In the genomic region with DNA sequence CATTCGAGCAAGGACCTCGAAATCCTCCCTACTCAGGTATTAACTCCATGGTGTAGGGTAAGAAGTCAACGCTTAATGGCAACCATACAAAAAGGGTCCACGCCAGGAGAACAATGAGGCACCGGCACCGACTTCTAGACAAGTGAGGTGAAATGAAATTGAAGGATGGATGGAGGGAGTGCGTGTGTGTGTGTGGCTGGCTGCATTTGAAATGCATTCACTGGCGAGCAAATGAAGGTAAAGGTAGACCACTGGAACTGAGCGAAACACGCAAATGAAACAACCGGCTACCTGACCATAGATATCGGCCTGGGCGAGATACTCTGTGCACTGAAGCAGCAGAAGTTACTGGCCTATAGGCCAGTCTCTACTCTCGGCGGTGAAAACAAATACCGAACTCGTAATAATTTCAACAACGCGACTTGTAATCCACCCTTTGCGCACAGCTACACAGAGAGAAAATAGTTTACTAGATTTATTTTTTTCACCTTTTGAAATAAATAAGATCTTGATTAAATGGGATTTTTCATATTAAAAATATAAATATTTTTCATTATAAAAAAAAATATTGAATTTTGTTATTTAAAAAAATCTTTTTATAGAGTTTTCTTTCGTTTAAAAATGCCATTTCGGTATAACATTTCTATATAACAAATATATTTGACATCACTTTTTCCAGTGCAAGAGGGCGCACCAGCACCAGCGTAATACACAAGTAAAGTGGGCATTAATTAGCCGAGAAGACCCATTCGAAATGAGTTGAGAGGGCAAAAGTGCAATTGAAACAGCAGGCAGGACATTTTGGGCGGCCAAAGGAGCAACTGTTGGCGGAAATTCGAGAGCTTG, we compare ENCODE assay signal across 1 fruit fly cellular context.
TF ChIP-seq lines count a peak whose summit lies in the region.

No protein-coding gene starts in this region.

TF ChIP-seq in whole organism, embryonic, 481 proteins besides CTCF, POLR2A, EP300 and RAD21 (continued from another document and continues in another):
- TF ChIP-seq CG7839 (tag; optimal IDR thresholded peaks at IDR 0.05; lab: Kevin White, UChicago): peak; percentile 84
- TF ChIP-seq hbn (GFP tag; IDR thresholded peaks at IDR 0.05; lab: Robert Waterston, UW; ENCODE audit: partially characterized antibody): no peak
- no peak; the same call in none of the 2 replicates for TF ChIP-seq CG7372 (GFP tag; IDR thresholded peaks at IDR 0.05; lab: Robert Waterston, UW)
- TF ChIP-seq ro (GFP tag; IDR thresholded peaks at IDR 0.05; lab: Robert Waterston, UW): peak; percentile 48
- TF ChIP-seq lmd (GFP tag; IDR thresholded peaks at IDR 0.05; lab: Robert Waterston, UW): peak; percentile 91
- peak; percentile 76 for TF ChIP-seq ewg (GFP tag; optimal IDR thresholded peaks at IDR 0.05; lab: Kevin White, UChicago)
- TF ChIP-seq Elba2 (GFP tag; optimal IDR thresholded peaks at IDR 0.05; lab: Kevin White, UChicago): peak; percentile 53
- TF ChIP-seq HLHmδ (GFP tag; optimal IDR thresholded peaks at IDR 0.05; lab: Kevin White, UChicago): no peak
- no peak for TF ChIP-seq CG34224 (GFP tag; IDR thresholded peaks at IDR 0.05; lab: Robert Waterston, UW; ENCODE audit: partially characterized antibody)
- TF ChIP-seq CG17612 (GFP tag; IDR thresholded peaks at IDR 0.05; lab: Robert Waterston, UW): no peak
- peak; percentile 62 for TF ChIP-seq CG12942 (GFP tag; optimal IDR thresholded peaks at IDR 0.05; lab: Kevin White, UChicago)
- TF ChIP-seq Chrac-16 (GFP tag; optimal IDR thresholded peaks at IDR 0.05; lab: Kevin White, UChicago): peak; percentile 77
- TF ChIP-seq Atf6 (GFP tag; IDR thresholded peaks at IDR 0.05; lab: Robert Waterston, UW): peak; percentile 55; the same call in 1 of the 2 replicates
- peak; percentile 46 for TF ChIP-seq Bteb2 (GFP tag; optimal IDR thresholded peaks at IDR 0.05; lab: Kevin White, UChicago)
- peak; percentile 54 for TF ChIP-seq lilli (GFP tag; optimal IDR thresholded peaks at IDR 0.05; lab: Kevin White, UChicago)
- peak; percentile 86 for TF ChIP-seq grau (tag; optimal IDR thresholded peaks at IDR 0.05; lab: Kevin White, UChicago)
- TF ChIP-seq tx (GFP tag; optimal IDR thresholded peaks at IDR 0.05; lab: Kevin White, UChicago): peak; percentile 5
- peak; percentile 63 for TF ChIP-seq HHEX (GFP tag; optimal IDR thresholded peaks at IDR 0.05; lab: Kevin White, UChicago)
- TF ChIP-seq CG10565 (GFP tag; optimal IDR thresholded peaks at IDR 0.05; lab: Kevin White, UChicago): no peak
- no peak for TF ChIP-seq nerfin-2 (GFP tag; IDR thresholded peaks at IDR 0.05; lab: Robert Waterston, UW; ENCODE audit: partially characterized antibody)
- peak in 1 of 2 experiments; percentile 64 for TF ChIP-seq Hr78 (GFP tag; optimal IDR thresholded peaks at IDR 0.05; lab: Kevin White, UChicago)
- no peak for TF ChIP-seq CG13296 (GFP tag; optimal IDR thresholded peaks at IDR 0.05; lab: Kevin White, UChicago)
- TF ChIP-seq CG12219 (GFP tag; optimal IDR thresholded peaks at IDR 0.05; lab: Kevin White, UChicago): peak; percentile 69
- no peak for TF ChIP-seq sd (tag; optimal IDR thresholded peaks at IDR 0.05; lab: Kevin White, UChicago)
- no peak for TF ChIP-seq NK7.1 (GFP tag; optimal IDR thresholded peaks at IDR 0.05; lab: Kevin White, UChicago)
- TF ChIP-seq C15 (GFP tag; IDR thresholded peaks at IDR 0.05; lab: Robert Waterston, UW): 0 out of 3 replicates have a peak, but pooled peaks have one; percentile 35
- peak in 1 of 2 experiments; percentile 55 for TF ChIP-seq chif (GFP tag; optimal IDR thresholded peaks at IDR 0.05; lab: Kevin White, UChicago)
- TF ChIP-seq prd (optimal IDR thresholded peaks at IDR 0.05; lab: Kevin White, UChicago): no peak
- peak; percentile 67; the same call in 2 of the 3 replicates for TF ChIP-seq prd (GFP tag; IDR thresholded peaks at IDR 0.05; lab: Robert Waterston, UW)
- peak; percentile 91 for TF ChIP-seq CG12391 (tag; optimal IDR thresholded peaks at IDR 0.05; lab: Kevin White, UChicago)
- TF ChIP-seq sna (GFP tag; IDR thresholded peaks at IDR 0.05; lab: Robert Waterston, UW; ENCODE audit: partially characterized antibody): no peak
- no peak for TF ChIP-seq nau (GFP tag; optimal IDR thresholded peaks at IDR 0.05; lab: Kevin White, UChicago)
- peak; percentile 58 for TF ChIP-seq CG9932 (GFP tag; IDR thresholded peaks at IDR 0.05; lab: Robert Waterston, UW)
- TF ChIP-seq CG2202 (tag; optimal IDR thresholded peaks at IDR 0.05; lab: Kevin White, UChicago): peak; percentile 62
- peak; percentile 7 for TF ChIP-seq CG6683 (GFP tag; optimal IDR thresholded peaks at IDR 0.05; lab: Kevin White, UChicago)
- TF ChIP-seq ap (GFP tag; IDR thresholded peaks at IDR 0.05; lab: Robert Waterston, UW): peak; percentile 82
- peak; percentile 68 to 80 for TF ChIP-seq bsh (GFP tag; optimal IDR thresholded peaks at IDR 0.05; lab: Kevin White, UChicago)
- no peak for TF ChIP-seq emc (GFP tag; optimal IDR thresholded peaks at IDR 0.05; lab: Kevin White, UChicago)
- no peak for TF ChIP-seq z (GFP tag; IDR thresholded peaks at IDR 0.05; lab: Robert Waterston, UW)
- TF ChIP-seq CG10543 (GFP tag; optimal IDR thresholded peaks at IDR 0.05; lab: Kevin White, UChicago): peak; percentile 58
- TF ChIP-seq Six4 (GFP tag; optimal IDR thresholded peaks at IDR 0.05; lab: Kevin White, UChicago): peak; percentile 45
- TF ChIP-seq CG15073 (GFP tag; optimal IDR thresholded peaks at IDR 0.05; lab: Kevin White, UChicago): no peak
- peak; percentile 88 for TF ChIP-seq D19A (tag; optimal IDR thresholded peaks at IDR 0.05; lab: Kevin White, UChicago)
- no peak for TF ChIP-seq tna (GFP tag; IDR thresholded peaks at IDR 0.05; lab: Robert Waterston, UW; ENCODE audit: partially characterized antibody)
- TF ChIP-seq CG7745 (tag; optimal IDR thresholded peaks at IDR 0.05; lab: Kevin White, UChicago): peak; percentile 9
- no peak for TF ChIP-seq toy (GFP tag; IDR thresholded peaks at IDR 0.05; lab: Robert Waterston, UW)
- TF ChIP-seq Atf-2 (GFP tag; optimal IDR thresholded peaks at IDR 0.05; lab: Kevin White, UChicago): no peak
- TF ChIP-seq CG2116 (GFP tag; optimal IDR thresholded peaks at IDR 0.05; lab: Kevin White, UChicago): peak; percentile 47
- TF ChIP-seq CG3838 (GFP tag; optimal IDR thresholded peaks at IDR 0.05; lab: Kevin White, UChicago): no peak
- TF ChIP-seq Poxn (GFP tag; IDR thresholded peaks at IDR 0.05; lab: Robert Waterston, UW): peak; percentile 56; the same call in 1 of the 2 replicates
- TF ChIP-seq Side (GFP tag; optimal IDR thresholded peaks at IDR 0.05; lab: Kevin White, UChicago): no peak
- no peak for TF ChIP-seq fd64A (GFP tag; optimal IDR thresholded peaks at IDR 0.05; lab: Kevin White, UChicago)
- no peak for TF ChIP-seq CG11398 (GFP tag; optimal IDR thresholded peaks at IDR 0.05; lab: Kevin White, UChicago)
- TF ChIP-seq Doc2 (GFP tag; IDR thresholded peaks at IDR 0.05; lab: Robert Waterston, UW): no peak
- TF ChIP-seq CG10147 (GFP tag; optimal IDR thresholded peaks at IDR 0.05; lab: Kevin White, UChicago): no peak
- no peak for TF ChIP-seq MESR4 (GFP tag; optimal IDR thresholded peaks at IDR 0.05; lab: Kevin White, UChicago)
- TF ChIP-seq Asciz (GFP tag; optimal IDR thresholded peaks at IDR 0.05; lab: Kevin White, UChicago): peak; percentile 60
- TF ChIP-seq Usf (GFP tag; optimal IDR thresholded peaks at IDR 0.05; lab: Kevin White, UChicago): peak; percentile 60
- TF ChIP-seq CG7987 (GFP tag; optimal IDR thresholded peaks at IDR 0.05; lab: Kevin White, UChicago): no peak
- TF ChIP-seq HLH4C (GFP tag; IDR thresholded peaks at IDR 0.05; lab: Robert Waterston, UW; ENCODE audit: partially characterized antibody): no peak
- TF ChIP-seq CG8359 (GFP tag; optimal IDR thresholded peaks at IDR 0.05; lab: Kevin White, UChicago; ENCODE audit: borderline replicate concordance): peak; percentile 64
- no peak for TF ChIP-seq CG12744 (GFP tag; optimal IDR thresholded peaks at IDR 0.05; lab: Kevin White, UChicago)
- no peak for TF ChIP-seq CG32532 (GFP tag; IDR thresholded peaks at IDR 0.05; lab: Robert Waterston, UW)
- peak; percentile 73 for TF ChIP-seq salm (tag; optimal IDR thresholded peaks at IDR 0.05; lab: Kevin White, UChicago)
- TF ChIP-seq ssp (GFP tag; IDR thresholded peaks at IDR 0.05; lab: Robert Waterston, UW): peak; percentile 79
- no peak for TF ChIP-seq inv (GFP tag; IDR thresholded peaks at IDR 0.05; lab: Robert Waterston, UW; ENCODE audit: partially characterized antibody)
- TF ChIP-seq CG15696 (tag; optimal IDR thresholded peaks at IDR 0.05; lab: Kevin White, UChicago): peak; percentile 84
- TF ChIP-seq tgo (GFP tag; IDR thresholded peaks at IDR 0.05; lab: Robert Waterston, UW): peak; percentile 92
- no peak for TF ChIP-seq her (GFP tag; optimal IDR thresholded peaks at IDR 0.05; lab: Kevin White, UChicago)
- no peak for TF ChIP-seq CG31388 (GFP tag; optimal IDR thresholded peaks at IDR 0.05; lab: Kevin White, UChicago)
- TF ChIP-seq CG6654 (GFP tag; optimal IDR thresholded peaks at IDR 0.05; lab: Kevin White, UChicago): no peak
- no peak for TF ChIP-seq hkb (optimal IDR thresholded peaks at IDR 0.05; lab: Kevin White, UChicago)
- TF ChIP-seq hkb (GFP tag; IDR thresholded peaks at IDR 0.05; lab: Robert Waterston, UW): peak; percentile 93
- peak; percentile 58 for TF ChIP-seq nerfin-1 (tag; optimal IDR thresholded peaks at IDR 0.05; lab: Kevin White, UChicago)
- TF ChIP-seq CG10209 (GFP tag; optimal IDR thresholded peaks at IDR 0.05; lab: Kevin White, UChicago): peak; percentile 89
- TF ChIP-seq Myb (GFP tag; optimal IDR thresholded peaks at IDR 0.05; lab: Kevin White, UChicago): no peak
- peak; percentile 62 for TF ChIP-seq Mad (GFP tag; optimal IDR thresholded peaks at IDR 0.05; lab: Kevin White, UChicago)
- peak; percentile 61 for TF ChIP-seq CG14014 (GFP tag; IDR thresholded peaks at IDR 0.05; lab: Robert Waterston, UW)
- TF ChIP-seq CG17829 (tag; optimal IDR thresholded peaks at IDR 0.05; lab: Kevin White, UChicago): peak; percentile 90
- TF ChIP-seq CG9609 (GFP tag; optimal IDR thresholded peaks at IDR 0.05; lab: Kevin White, UChicago): peak; percentile 6
- TF ChIP-seq CG30403 (GFP tag; optimal IDR thresholded peaks at IDR 0.05; lab: Kevin White, UChicago): peak; percentile 89
- TF ChIP-seq CG7271 (tag; optimal IDR thresholded peaks at IDR 0.05; lab: Kevin White, UChicago): peak; percentile 79
- no peak for TF ChIP-seq Aef1 (GFP tag; IDR thresholded peaks at IDR 0.05; lab: Robert Waterston, UW)
- TF ChIP-seq CG12104 (GFP tag; optimal IDR thresholded peaks at IDR 0.05; lab: Kevin White, UChicago): no peak
- TF ChIP-seq kay (GFP tag; optimal IDR thresholded peaks at IDR 0.05; lab: Kevin White, UChicago): peak; percentile 46
- peak; percentile 45; the same call in 1 of the 2 replicates for TF ChIP-seq CG10321 (GFP tag; IDR thresholded peaks at IDR 0.05; lab: Robert Waterston, UW)
- no peak for TF ChIP-seq CG12769 (tag; optimal IDR thresholded peaks at IDR 0.05; lab: Kevin White, UChicago)
- peak; percentile 60 for TF ChIP-seq vfl (GFP tag; optimal IDR thresholded peaks at IDR 0.05; lab: Kevin White, UChicago)
- TF ChIP-seq CG12236 (GFP tag; optimal IDR thresholded peaks at IDR 0.05; lab: Kevin White, UChicago): no peak
- peak; percentile 95 for TF ChIP-seq zf30C (GFP tag; optimal IDR thresholded peaks at IDR 0.05; lab: Kevin White, UChicago)
- TF ChIP-seq Xbp1 (GFP tag; optimal IDR thresholded peaks at IDR 0.05; lab: Kevin White, UChicago): peak; percentile 78
- peak; percentile 63 for TF ChIP-seq CG13123 (GFP tag; optimal IDR thresholded peaks at IDR 0.05; lab: Kevin White, UChicago)
- peak; percentile 8 for TF ChIP-seq CG4617 (GFP tag; optimal IDR thresholded peaks at IDR 0.05; lab: Kevin White, UChicago; ENCODE audit: borderline replicate concordance)
- TF ChIP-seq da (GFP tag; optimal IDR thresholded peaks at IDR 0.05; lab: Kevin White, UChicago): no peak
- peak; percentile 21 for TF ChIP-seq Fer3 (tag; optimal IDR thresholded peaks at IDR 0.05; lab: Kevin White, UChicago)
- TF ChIP-seq ranshi (GFP tag; IDR thresholded peaks at IDR 0.05; lab: Robert Waterston, UW): peak; percentile 88
- peak; percentile 90 for TF ChIP-seq CG12659 (GFP tag; optimal IDR thresholded peaks at IDR 0.05; lab: Kevin White, UChicago)
- no peak for TF ChIP-seq CG7928 (GFP tag; optimal IDR thresholded peaks at IDR 0.05; lab: Kevin White, UChicago)
- peak; percentile 87 for TF ChIP-seq wor (GFP tag; IDR thresholded peaks at IDR 0.05; lab: Robert Waterston, UW)
- peak; percentile 84 for TF ChIP-seq sim (GFP tag; IDR thresholded peaks at IDR 0.05; lab: Robert Waterston, UW)
- TF ChIP-seq CG34376 (GFP tag; optimal IDR thresholded peaks at IDR 0.05; lab: Kevin White, UChicago): no peak
- TF ChIP-seq ab (GFP tag; optimal IDR thresholded peaks at IDR 0.05; lab: Kevin White, UChicago): no peak
- no peak for TF ChIP-seq pan (optimal IDR thresholded peaks at IDR 0.05; lab: Kevin White, UChicago)
- peak in 1 of 2 experiments; percentile 43 for TF ChIP-seq pan (GFP tag; optimal IDR thresholded peaks at IDR 0.05 in 1 of 2, IDR thresholded peaks at IDR 0.05 in 1 of 2)
- peak; percentile 69 for TF ChIP-seq CG2120 (GFP tag; optimal IDR thresholded peaks at IDR 0.05; lab: Kevin White, UChicago)
- TF ChIP-seq unc-4 (GFP tag; IDR thresholded peaks at IDR 0.05; lab: Robert Waterston, UW; ENCODE audit: partially characterized antibody): no peak
- no peak; the same call in 1 of the 2 replicates for TF ChIP-seq sens-2 (GFP tag; IDR thresholded peaks at IDR 0.05; lab: Robert Waterston, UW)
- peak; percentile 94 for TF ChIP-seq gem (tag; optimal IDR thresholded peaks at IDR 0.05; lab: Kevin White, UChicago)
- no peak for TF ChIP-seq nom (GFP tag; optimal IDR thresholded peaks at IDR 0.05; lab: Kevin White, UChicago)
- TF ChIP-seq CG4282 (GFP tag; optimal IDR thresholded peaks at IDR 0.05; lab: Kevin White, UChicago): no peak
- TF ChIP-seq Sox100B (GFP tag; optimal IDR thresholded peaks at IDR 0.05; lab: Kevin White, UChicago): peak; percentile 88
- TF ChIP-seq bcd (GFP tag; optimal IDR thresholded peaks at IDR 0.05; lab: Kevin White, UChicago): peak; percentile 30
- TF ChIP-seq sr (GFP tag; IDR thresholded peaks at IDR 0.05; lab: Robert Waterston, UW): no peak
- peak; percentile 50; the same call in 1 of the 3 replicates for TF ChIP-seq CG3726 (GFP tag; IDR thresholded peaks at IDR 0.05; lab: Robert Waterston, UW)
- TF ChIP-seq Nf-YC (tag; optimal IDR thresholded peaks at IDR 0.05; lab: Kevin White, UChicago): peak; percentile 49
- TF ChIP-seq p53 (GFP tag; optimal IDR thresholded peaks at IDR 0.05; lab: Kevin White, UChicago): no peak
- TF ChIP-seq pros (GFP tag; optimal IDR thresholded peaks at IDR 0.05; lab: Kevin White, UChicago): peak; percentile 69
- TF ChIP-seq Blimp-1 (GFP tag; optimal IDR thresholded peaks at IDR 0.05; lab: Kevin White, UChicago): peak; percentile 82
- TF ChIP-seq Oli (tag; optimal IDR thresholded peaks at IDR 0.05; lab: Kevin White, UChicago): peak; percentile 87
- no peak for TF ChIP-seq Mes4 (GFP tag; optimal IDR thresholded peaks at IDR 0.05; lab: Kevin White, UChicago)
